Worm (Caenorhabditis elegans) whole organism, L1 larva: ENCODE data around the gene vhp-1.

Source experiments
- C04F5.9 ChIP-seq: sonication (generic microtip); optimal IDR thresholded peaks from 2 replicates; lab custom pipeline; 2016; ENCODE audit warnings: missing genetic modification characterization, missing compliant biosample characterization
- C16A3.4 ChIP-seq: fragments of 150-350 bp; optimal IDR thresholded peaks from 2 replicates; lab custom pipeline; 2014; ENCODE audit warnings: missing biosample characterization, missing genetic modification characterization
- C34B4.2 ChIP-seq: sonication (generic microtip); optimal IDR thresholded peaks from 2 replicates; lab custom pipeline; 2017; ENCODE audit warnings: mild to moderate bottlenecking, missing genetic modification characterization, missing compliant biosample characterization
- aha-1 ChIP-seq: fragments of 150-350 bp; optimal IDR thresholded peaks from 2 replicates; lab custom pipeline; 2014; ENCODE audit warnings: missing biosample characterization, missing genetic modification characterization
- aly-2 ChIP-seq: fragments of 150-350 bp; optimal IDR thresholded peaks from 2 replicates; lab custom pipeline; 2014; ENCODE audit warnings: missing biosample characterization, missing genetic modification characterization
- ama-1 ChIP-seq: fragments of 150-350 bp; optimal IDR thresholded peaks from 2 replicates; lab custom pipeline; 2014
- blmp-1 ChIP-seq: fragments of 150-350 bp; optimal IDR thresholded peaks from 2 replicates; lab custom pipeline; 2014; ENCODE audit warnings: missing biosample characterization, missing genetic modification characterization
- ceh-63 ChIP-seq: fragments of 200-800 bp; sonication (Bioruptor generic); optimal IDR thresholded peaks from 2 replicates; lab custom pipeline; 2018; ENCODE audit warnings: mild to moderate bottlenecking, missing genetic modification characterization, missing compliant biosample characterization
- ceh-8 ChIP-seq: fragments of 200-800 bp; sonication (Bioruptor generic); optimal IDR thresholded peaks from 2 replicates; lab custom pipeline; 2018; ENCODE audit warnings: mild to moderate bottlenecking, missing genetic modification characterization, moderate library complexity, missing compliant biosample characterization
- ceh-82 ChIP-seq, 3 experiments: fragments of 150-350 bp in 1 of 3; sonication (generic microtip) in 2 of 3; optimal IDR thresholded peaks; 2 replicates each; lab custom pipeline; 2014 to 2017; ENCODE audit warnings: missing biosample characterization in 3 of 3, missing genetic modification characterization in 3 of 3
- ceh-90 ChIP-seq: sonication (generic microtip); optimal IDR thresholded peaks from 2 replicates; lab custom pipeline; 2016; ENCODE audit warnings: missing genetic modification characterization, missing compliant biosample characterization
- dpl-1 ChIP-seq, 3 experiments: fragments of 150-350 bp in 2 of 3; sonication (generic microtip) in 1 of 3; optimal IDR thresholded peaks; 2 replicates each; lab custom pipeline; 2014 to 2017; ENCODE audit warnings: missing biosample characterization in 3 of 3, missing genetic modification characterization in 3 of 3, missing genetic modification reagents in 3 of 3
- dsc-1 ChIP-seq: sonication (generic microtip); optimal IDR thresholded peaks from 2 replicates; lab custom pipeline; 2016; ENCODE audit warnings: mild to moderate bottlenecking, missing genetic modification characterization, missing compliant biosample characterization
- efl-1 ChIP-seq, 4 experiments: fragments of 150-350 bp; optimal IDR thresholded peaks in 3 of 4; peaks in 1 of 4; 1 replicate in 1 of 4; 2 replicates in 3 of 4; lab custom pipeline; 2014; ENCODE audit warnings: missing biosample characterization in 2 of 4, missing genetic modification characterization in 2 of 4, missing genetic modification reagents in 2 of 4
- egl-13 ChIP-seq: sonication (generic microtip); optimal IDR thresholded peaks from 2 replicates; lab custom pipeline; 2016; ENCODE audit warnings: missing genotype, missing genetic modification reagents, missing genetic modification characterization, missing compliant biosample characterization
- elt-2 ChIP-seq: sonication (generic microtip); optimal IDR thresholded peaks from 2 replicates; lab custom pipeline; 2016; ENCODE audit warnings: missing genetic modification characterization, mild to moderate bottlenecking, inconsistent platforms, missing compliant biosample characterization, missing genetic modification reagents
- elt-3 ChIP-seq, 6 experiments: fragments of 150-350 bp in 1 of 6; sonication (generic microtip); optimal IDR thresholded peaks; 2 replicates each; lab custom pipeline; 2017 to 2018; ENCODE audit warnings: missing biosample characterization in 6 of 6, missing genetic modification characterization in 6 of 6, inconsistent platforms in 1 of 6
- fos-1 ChIP-seq: fragments of 150-350 bp; optimal IDR thresholded peaks from 2 replicates; lab custom pipeline; 2014; ENCODE audit warnings: missing biosample characterization, missing genetic modification characterization
- hlh-17 ChIP-seq: fragments of 200-800 bp; sonication (Bioruptor generic); optimal IDR thresholded peaks from 2 replicates; lab custom pipeline; 2018; ENCODE audit warnings: missing genetic modification characterization, mild to moderate bottlenecking, missing compliant biosample characterization, moderate library complexity, borderline replicate concordance
- hpl-2 ChIP-seq: fragments of 150-350 bp; optimal IDR thresholded peaks from 2 replicates; lab custom pipeline; 2014; ENCODE audit warnings: missing biosample characterization, missing genetic modification reagents, missing genetic modification characterization
- isw-1 ChIP-seq: fragments of 200-800 bp; sonication (Bioruptor generic); IDR thresholded peaks from 2 replicates; pipeline ENCODE4 v1.3.6; 2022; ENCODE audit warnings: missing genetic modification characterization, missing compliant biosample characterization
- lin-13 ChIP-seq: fragments of 150-350 bp; optimal IDR thresholded peaks from 2 replicates; lab custom pipeline; 2014; ENCODE audit warnings: missing biosample characterization, missing genetic modification reagents, missing genetic modification characterization
- lin-14 ChIP-seq: fragments of 200-800 bp; sonication (Bioruptor generic); optimal IDR thresholded peaks from 2 replicates; lab custom pipeline; 2018; ENCODE audit warnings: mild to moderate bottlenecking, missing genetic modification characterization, moderate library complexity, missing compliant biosample characterization
- lin-35 ChIP-seq, 2 experiments: fragments of 150-350 bp; optimal IDR thresholded peaks; 2 replicates each; lab custom pipeline; 2014; ENCODE audit warnings: missing biosample characterization in 2 of 2, missing genetic modification characterization in 2 of 2, missing genetic modification reagents in 2 of 2
- lsy-2 ChIP-seq, 2 experiments: fragments of 150-350 bp; optimal IDR thresholded peaks; 2 replicates each; lab custom pipeline; 2014; ENCODE audit warnings: missing biosample characterization in 2 of 2, missing genetic modification characterization in 2 of 2
- mab-9 ChIP-seq: fragments of 200-800 bp; sonication (Bioruptor generic); IDR thresholded peaks from 2 replicates; pipeline ENCODE4 v1.3.6; 2022; ENCODE audit warnings: missing genetic modification reagents, missing genetic modification characterization, missing compliant biosample characterization
- mdl-1 ChIP-seq, 2 experiments: fragments of 150-350 bp; optimal IDR thresholded peaks; 2 replicates each; lab custom pipeline; 2014 to 2017; ENCODE audit warnings: missing biosample characterization in 2 of 2, missing genetic modification characterization in 2 of 2, inconsistent platforms in 1 of 2
- mef-2 ChIP-seq: fragments of 150-350 bp; optimal IDR thresholded peaks from 2 replicates; lab custom pipeline; 2014; ENCODE audit warnings: missing biosample characterization, missing genetic modification characterization
- mep-1 ChIP-seq: fragments of 150-350 bp; optimal IDR thresholded peaks from 2 replicates; lab custom pipeline; 2014; ENCODE audit warnings: missing biosample characterization, missing genetic modification characterization
- nhr-19 ChIP-seq: fragments of 200-800 bp; sonication (Bioruptor generic); conservative IDR thresholded peaks from 2 replicates; pipeline ENCODE4 v1.3.6; 2022; ENCODE audit warnings: missing genetic modification characterization, missing compliant biosample characterization
- nhr-20 ChIP-seq: sonication (generic microtip); optimal IDR thresholded peaks from 2 replicates; lab custom pipeline; 2016; ENCODE audit warnings: mild to moderate bottlenecking, missing genetic modification characterization, missing compliant biosample characterization
- nhr-237 ChIP-seq: fragments of 150-350 bp; optimal IDR thresholded peaks from 2 replicates; lab custom pipeline; 2014; ENCODE audit warnings: missing biosample characterization, missing genetic modification characterization
- nhr-47 ChIP-seq: sonication (generic microtip); optimal IDR thresholded peaks from 2 replicates; lab custom pipeline; 2016; ENCODE audit warnings: mild to moderate bottlenecking, missing genetic modification characterization, moderate library complexity, missing compliant biosample characterization
- nhr-71 ChIP-seq: sonication (generic microtip); optimal IDR thresholded peaks from 2 replicates; lab custom pipeline; 2016; ENCODE audit warnings: mild to moderate bottlenecking, missing genetic modification characterization, moderate library complexity, missing compliant biosample characterization
- nhr-76 ChIP-seq: sonication (generic microtip); optimal IDR thresholded peaks from 2 replicates; lab custom pipeline; 2017; ENCODE audit warnings: missing biosample characterization, missing genetic modification characterization
- nhr-85 ChIP-seq: sonication (generic microtip); peaks from one replicate; lab custom pipeline; 2016; ENCODE audit warnings: missing genetic modification characterization, inconsistent platforms, missing compliant biosample characterization
- nhr-90 ChIP-seq: sonication (generic microtip); optimal IDR thresholded peaks from 2 replicates; lab custom pipeline; 2016; ENCODE audit warnings: mild to moderate bottlenecking, missing genetic modification characterization, missing compliant biosample characterization; ENCODE audit not compliant: poor library complexity
- pqm-1 ChIP-seq: sonication (generic microtip); optimal IDR thresholded peaks from 3 replicates; lab custom pipeline; 2017; ENCODE audit warnings: missing biosample characterization, missing genetic modification characterization
- rnt-1 ChIP-seq: sonication (generic microtip); optimal IDR thresholded peaks from 2 replicates; lab custom pipeline; 2016; ENCODE audit warnings: mild to moderate bottlenecking, missing genetic modification characterization, moderate library complexity, missing compliant biosample characterization
- skn-1 ChIP-seq: fragments of 150-350 bp; optimal IDR thresholded peaks from 2 replicates; lab custom pipeline; 2014; ENCODE audit warnings: missing biosample characterization, missing genetic modification characterization
- snpc-4 ChIP-seq: fragments of 150-350 bp; optimal IDR thresholded peaks from 2 replicates; lab custom pipeline; 2014; ENCODE audit warnings: missing biosample characterization, missing genetic modification characterization
- snu-23 ChIP-seq: sonication (generic microtip); optimal IDR thresholded peaks from 2 replicates; lab custom pipeline; 2016; ENCODE audit warnings: missing genetic modification characterization, missing compliant biosample characterization
- sox-4 ChIP-seq: sonication (generic microtip); optimal IDR thresholded peaks from 2 replicates; lab custom pipeline; 2016; ENCODE audit warnings: missing genetic modification characterization, missing compliant biosample characterization
- sptf-1 ChIP-seq: fragments of 150-350 bp; optimal IDR thresholded peaks from 2 replicates; lab custom pipeline; 2014; ENCODE audit warnings: missing biosample characterization, missing genetic modification characterization
- sup-37 ChIP-seq: fragments of 200-800 bp; sonication (Bioruptor generic); optimal IDR thresholded peaks from 2 replicates; lab custom pipeline; 2018; ENCODE audit warnings: mild to moderate bottlenecking, missing genetic modification characterization, missing compliant biosample characterization
- swsn-7 ChIP-seq: sonication (generic microtip); optimal IDR thresholded peaks from 2 replicates; lab custom pipeline; 2016; ENCODE audit warnings: missing genetic modification characterization, missing compliant biosample characterization
- unc-130 ChIP-seq: fragments of 150-350 bp; optimal IDR thresholded peaks from 2 replicates; lab custom pipeline; 2017; ENCODE audit warnings: missing biosample characterization, missing genetic modification characterization, inconsistent platforms
- unc-30 ChIP-seq: sonication (generic microtip); optimal IDR thresholded peaks from 2 replicates; lab custom pipeline; 2017; ENCODE audit warnings: missing biosample characterization, missing genetic modification characterization
- xbp-1 ChIP-seq: sonication (generic microtip); optimal IDR thresholded peaks from 2 replicates; lab custom pipeline; 2016; ENCODE audit warnings: missing genetic modification characterization, missing compliant biosample characterization
- ztf-4 ChIP-seq: fragments of 150-350 bp; optimal IDR thresholded peaks from 2 replicates; lab custom pipeline; 2014; ENCODE audit warnings: missing biosample characterization, missing genetic modification characterization

The vhp-1 gene

DNA sequence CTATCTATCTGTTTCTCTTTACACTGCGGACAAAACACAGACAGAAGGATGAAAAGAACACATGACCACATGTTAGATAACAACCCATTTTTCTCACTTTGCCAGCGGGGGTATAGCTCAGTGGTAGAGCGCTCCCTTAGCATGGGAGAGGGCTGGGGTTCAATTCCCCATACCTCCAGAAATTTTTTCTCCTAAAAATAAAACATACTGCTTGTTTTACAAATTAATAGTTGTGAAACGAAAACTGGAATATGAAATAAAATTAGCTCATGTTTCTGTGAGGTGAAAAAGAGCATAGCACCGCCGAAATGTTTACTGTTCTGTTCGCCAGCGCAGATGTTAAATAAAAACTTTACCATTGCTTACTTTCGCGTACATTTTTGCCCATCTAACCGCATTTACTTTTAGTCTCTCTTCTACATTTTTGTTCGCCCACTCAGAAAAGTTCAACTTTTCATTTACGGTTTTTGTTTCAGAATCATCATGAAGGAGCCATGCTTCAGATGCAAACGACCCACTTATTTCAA is 30.8 kb upstream of the vhp-1 start, which contains the start of gene ZK622.4 (continued):
- peak; percentile 46 for TF ChIP-seq nhr-20
- TF ChIP-seq nhr-90 (tag; lab: Kevin White, UChicago) = peak; percentile 15
- TF ChIP-seq, all 84 proteins: peak for 33

DNA sequence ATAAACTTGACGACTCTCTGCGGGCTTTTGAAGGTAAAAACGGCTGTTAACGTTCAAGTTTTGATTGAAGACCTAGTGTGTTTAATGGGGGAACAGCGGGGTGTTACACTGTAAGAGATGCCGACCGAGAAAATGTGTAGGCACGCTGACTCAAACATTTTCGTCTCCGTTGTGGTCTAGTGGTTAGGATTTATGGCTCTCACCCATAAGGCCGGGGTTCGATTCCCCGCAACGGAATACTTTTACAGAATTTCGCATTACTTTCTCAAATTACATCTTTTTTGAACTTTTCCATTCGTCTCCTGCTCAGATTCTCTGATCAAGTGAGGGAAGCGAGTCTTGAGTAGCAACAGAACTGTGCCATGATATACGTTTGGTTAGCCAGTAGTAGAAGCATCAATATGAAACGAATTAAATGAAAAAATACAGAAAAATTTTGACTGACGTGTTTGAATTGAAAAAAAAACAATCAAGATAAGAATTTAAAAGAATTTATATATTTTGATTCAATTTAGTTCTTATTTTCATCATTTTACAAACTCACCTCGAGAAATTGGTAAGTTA is 29.7 kb upstream of the vhp-1 start, which contains the start of gene ZK622.1:
Gene ZK622.1 (plus strand): TSS at position 514 of the 564 bp plus-strand sequence.
- TF ChIP-seq nhr-47 (tag; lab: Kevin White, UChicago) (peak; percentile 28), aha-1 (no peak), hlh-17 (GFP tag; lab: Kevin White, UChicago) (no peak), ceh-90 (tag; lab: Kevin White, UChicago) (no peak), dsc-1 (peak; percentile 5), mep-1 (tag; lab: Kevin White, UChicago) (peak; percentile 6), ama-1 (lab: Kevin White, UChicago) (no peak), ztf-4 (tag; lab: Kevin White, UChicago) (no peak), dpl-1 (GFP tag; optimal IDR thresholded peaks at IDR 0.05; lab: Kevin White, UChicago) (no peak), fos-1 (no peak), mdl-1 (tag; optimal IDR thresholded peaks at IDR 0.05; lab: Kevin White, UChicago) (no peak), nhr-71 (tag; lab: Kevin White, UChicago) (peak; percentile 44), nhr-19 (GFP tag; lab: Robert Waterston, UW) (peak; percentile 54), egl-13 (no peak), nhr-76 (tag; lab: Kevin White, UChicago) (no peak), elt-3 (tag; optimal IDR thresholded peaks at IDR 0.05; lab: Kevin White, UChicago) (no peak), ceh-63 (GFP tag; lab: Kevin White, UChicago) (no peak), swsn-7 (tag; lab: Kevin White, UChicago) (peak; percentile 17), sox-4 (tag; lab: Kevin White, UChicago) (no peak), pqm-1 (no peak), lin-35 (GFP tag; optimal IDR thresholded peaks at IDR 0.05; lab: Kevin White, UChicago) (peak in 1 of 2 experiments; percentile 57), lin-14 (peak; percentile 33), aly-2 (no peak), snu-23 (GFP tag; lab: Kevin White, UChicago) (peak; percentile 53), snpc-4 (tag; lab: Kevin White, UChicago) (no peak), nhr-20 (peak; percentile 13), mef-2 (no peak), skn-1 (tag; lab: Kevin White, UChicago) (no peak), lsy-2 (tag; optimal IDR thresholded peaks at IDR 0.05; lab: Kevin White, UChicago) (peak in 1 of 2 experiments; percentile 31), efl-1 (optimal IDR thresholded peaks at IDR 0.05; lab: Kevin White, UChicago) (peak; percentile 1 to 35), efl-1 (GFP tag; optimal IDR thresholded peaks at IDR 0.05 in 1 of 2; lab: Kevin White, UChicago) (peak in 1 of 2 experiments; percentile 61), rnt-1 (tag; lab: Kevin White, UChicago) (peak; percentile 33), blmp-1 (tag; lab: Kevin White, UChicago) (no peak), nhr-237 (no peak), C16A3.4 (peak; percentile 15), nhr-85 (peak; percentile 49), isw-1 (GFP tag; lab: Robert Waterston, UW) (no peak), ceh-82 (tag; optimal IDR thresholded peaks at IDR 0.05; lab: Kevin White, UChicago) (peak in 2 of 3 experiments; percentile 0 to 5), elt-2 (tag; lab: Kevin White, UChicago) (peak; percentile 31), sptf-1 (no peak), sup-37 (GFP tag; lab: Kevin White, UChicago) (no peak), unc-30 (tag; lab: Kevin White, UChicago) (no peak), unc-130 (peak; percentile 26), C04F5.9 (tag; lab: Kevin White, UChicago) (no peak), ceh-8 (no peak), hpl-2 (GFP tag; lab: Kevin White, UChicago) (no peak), nhr-90 (tag; lab: Kevin White, UChicago) (no peak), lin-13 (no peak), xbp-1 (tag; lab: Kevin White, UChicago) (no peak), C34B4.2 (tag; lab: Kevin White, UChicago) (no peak), mab-9 (no peak)
